Fruit fly (Drosophila melanogaster): ENCODE results near the gene CG7381.

Gene CG7381

DNA sequence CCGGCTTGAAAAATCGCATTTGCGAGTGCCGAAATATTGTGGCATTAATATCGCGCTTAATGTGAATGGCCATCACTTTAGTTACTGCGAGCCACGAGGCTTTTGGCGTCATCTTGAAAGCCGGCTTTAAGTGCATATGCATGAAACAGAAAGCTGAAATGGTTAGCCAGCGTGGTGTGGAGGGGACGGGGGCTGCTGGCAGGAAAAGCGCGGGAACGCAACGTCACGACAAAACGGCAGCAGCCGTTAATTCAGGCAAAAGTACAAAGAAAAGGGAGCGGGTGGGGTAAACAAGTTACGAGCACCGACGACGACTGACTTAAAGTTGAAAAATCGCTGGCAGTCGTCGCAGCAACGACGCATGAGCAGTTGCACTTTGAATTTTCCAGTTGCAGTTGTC lies 38.1 kb upstream of the CG7381 start:
- TF ChIP-seq EcR (GFP tag; optimal IDR thresholded peaks at IDR 0.05) (no peak), CG34367 (tag; optimal IDR thresholded peaks at IDR 0.05) (no peak), CG4496 (GFP tag; IDR thresholded peaks at IDR 0.05) (peak; percentile 10; the same call in 1 of the 3 replicates), Ets98B (GFP tag; IDR thresholded peaks at IDR 0.05) (no peak), CG17806 (tag; optimal IDR thresholded peaks at IDR 0.05) (no peak)

DNA sequence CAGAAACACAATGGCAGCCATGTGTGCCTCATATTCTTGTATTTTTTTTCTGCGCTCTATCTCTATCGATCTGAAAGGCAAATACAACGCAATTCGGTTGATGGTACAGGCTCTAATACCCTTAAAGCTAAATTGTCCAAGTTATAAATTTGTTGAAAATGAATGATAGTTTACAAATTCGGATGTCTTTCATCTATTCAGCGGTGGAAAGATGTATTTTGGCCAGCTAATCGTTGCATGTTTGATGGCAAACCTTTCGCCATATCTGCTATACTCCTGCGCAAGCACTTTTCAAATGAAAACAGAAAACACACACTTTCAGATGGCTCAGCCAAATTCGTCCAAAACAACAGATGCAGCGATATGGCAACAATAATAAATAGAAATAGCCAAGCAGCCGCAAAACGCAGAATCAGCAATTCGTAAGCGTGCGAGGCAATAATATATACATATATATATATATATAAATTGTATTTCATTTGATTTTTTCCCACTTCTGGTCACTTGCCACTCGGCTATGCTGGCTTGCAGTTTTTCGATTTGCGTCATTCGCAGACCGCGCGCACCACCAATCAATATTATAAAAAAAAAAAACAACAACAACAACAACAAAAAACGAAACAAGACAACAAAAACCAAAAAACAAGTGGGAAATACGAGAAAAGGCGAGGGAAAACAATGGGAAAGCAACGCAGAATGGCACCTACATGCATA lies 37.1 kb upstream of the CG7381 start:
- peak; percentile 22 for TF ChIP-seq CG14655 (GFP tag; optimal IDR thresholded peaks at IDR 0.05)
- no peak for TF ChIP-seq Snoo (tag; optimal IDR thresholded peaks at IDR 0.05)
- no peak for TF ChIP-seq CG10348 (GFP tag; IDR thresholded peaks at IDR 0.05)
- TF ChIP-seq fd96Ca (GFP tag; IDR thresholded peaks at IDR 0.05), result peak; percentile 48; the same call in 2 of the 3 replicates
- TF ChIP-seq CG12605 (GFP tag; IDR thresholded peaks at IDR 0.05), result 0 out of 2 replicates have a peak, but pooled peaks have one; percentile 9
- TF ChIP-seq CG4496 (GFP tag; IDR thresholded peaks at IDR 0.05), result peak; percentile 58
- TF ChIP-seq CG32121 (GFP tag; IDR thresholded peaks at IDR 0.05), result peak; percentile 54; the same call in 1 of the 2 replicates
- TF ChIP-seq rn (GFP tag; IDR thresholded peaks at IDR 0.05), result 0 out of 2 replicates have a peak, but pooled peaks have one; percentile 30
- TF ChIP-seq CG8159 (tag; optimal IDR thresholded peaks at IDR 0.05), result no peak
- peak; percentile 34 for TF ChIP-seq Ets98B (GFP tag; IDR thresholded peaks at IDR 0.05)

DNA sequence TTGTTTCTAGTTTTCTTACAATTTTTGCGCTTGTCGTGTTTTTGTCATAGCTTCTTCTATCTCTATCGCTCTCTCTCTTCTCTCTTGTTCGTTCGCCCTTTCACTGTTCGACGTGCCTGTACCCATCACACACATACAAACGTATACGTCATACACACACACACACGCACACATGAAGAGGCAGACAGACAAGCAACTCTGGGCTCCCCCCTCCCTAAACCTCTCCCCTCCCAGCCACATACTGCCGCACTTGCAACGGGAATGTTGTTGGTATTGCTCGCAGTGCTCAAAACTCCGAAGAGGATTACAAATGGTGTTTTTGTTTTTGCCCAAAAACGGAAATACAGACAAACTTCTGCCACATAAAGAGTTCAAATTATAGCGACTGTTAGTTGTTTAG lies 35.7 kb upstream of the CG7381 start:
- peak; percentile 32; the same call in 1 of the 3 replicates for TF ChIP-seq fd96Ca (GFP tag; IDR thresholded peaks at IDR 0.05)
- TF ChIP-seq CG4496 (GFP tag; IDR thresholded peaks at IDR 0.05), result 0 out of 3 replicates have a peak, but pooled peaks have one; percentile 16
- no peak for TF ChIP-seq CG17806 (tag; optimal IDR thresholded peaks at IDR 0.05)
- 0 out of 2 replicates have a peak, but pooled peaks have one; percentile 14 for TF ChIP-seq CG32121 (GFP tag; IDR thresholded peaks at IDR 0.05)
- TF ChIP-seq CG13204 (GFP tag; optimal IDR thresholded peaks at IDR 0.05), result peak; percentile 70
- peak; percentile 18; the same call in 1 of the 2 replicates for TF ChIP-seq CG12605 (GFP tag; IDR thresholded peaks at IDR 0.05)
- TF ChIP-seq D1 (tag; optimal IDR thresholded peaks at IDR 0.05), result no peak
- no peak for TF ChIP-seq CG34367 (tag; optimal IDR thresholded peaks at IDR 0.05)

DNA sequence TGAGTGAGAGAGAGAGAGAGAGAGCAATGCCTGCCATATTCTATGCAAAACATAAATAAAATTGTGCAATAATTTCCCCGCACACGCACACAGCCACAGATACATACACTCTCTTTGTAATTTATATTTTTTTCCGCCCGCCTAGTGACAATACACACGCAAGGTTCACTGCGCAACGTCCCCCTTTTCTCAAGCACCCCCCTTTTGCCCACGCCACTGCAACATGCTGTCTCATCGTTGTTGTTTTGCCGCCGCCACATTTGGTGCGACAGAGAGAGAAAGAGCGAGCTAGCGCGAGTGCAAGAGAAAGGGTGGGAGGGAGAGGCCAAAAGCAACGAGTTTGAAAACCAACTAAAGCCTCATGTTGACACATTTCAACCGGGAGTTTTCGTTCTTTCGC lies 35.1 kb upstream of the CG7381 start:
- TF ChIP-seq CG9948 (tag; optimal IDR thresholded peaks at IDR 0.05), result peak; percentile 47
- TF ChIP-seq Pif1A (GFP tag; optimal IDR thresholded peaks at IDR 0.05), result peak; percentile 75
- TF ChIP-seq CG4496 (GFP tag; IDR thresholded peaks at IDR 0.05), result peak; percentile 91
- peak; percentile 65 for TF ChIP-seq CG15710 (tag; optimal IDR thresholded peaks at IDR 0.05)
- TF ChIP-seq CG8301 (tag; optimal IDR thresholded peaks at IDR 0.05), result peak; percentile 60
- peak; percentile 68 for TF ChIP-seq CG8159 (tag; optimal IDR thresholded peaks at IDR 0.05)
- TF ChIP-seq rn (GFP tag; IDR thresholded peaks at IDR 0.05), result peak; percentile 43; the same call in 1 of the 2 replicates
- peak; percentile 91 for TF ChIP-seq CG32121 (GFP tag; IDR thresholded peaks at IDR 0.05)
- TF ChIP-seq fd96Ca (GFP tag; IDR thresholded peaks at IDR 0.05), result peak; percentile 90
- no peak for TF ChIP-seq CG14655 (GFP tag; optimal IDR thresholded peaks at IDR 0.05)
- TF ChIP-seq CG10348 (GFP tag; IDR thresholded peaks at IDR 0.05), result peak; percentile 48; the same call in 1 of the 2 replicates
- TF ChIP-seq D1 (tag; optimal IDR thresholded peaks at IDR 0.05), result no peak
- TF ChIP-seq CG17806 (tag; optimal IDR thresholded peaks at IDR 0.05), result peak; percentile 56
- TF ChIP-seq Snoo (tag; optimal IDR thresholded peaks at IDR 0.05), result peak; percentile 47
- TF ChIP-seq CG13204 (GFP tag; optimal IDR thresholded peaks at IDR 0.05), result peak; percentile 47
- peak; percentile 89 for TF ChIP-seq Ets98B (GFP tag; IDR thresholded peaks at IDR 0.05)
- peak; percentile 53 for TF ChIP-seq CG34367 (tag; optimal IDR thresholded peaks at IDR 0.05)
- TF ChIP-seq CG12605 (GFP tag; IDR thresholded peaks at IDR 0.05), result peak; percentile 73; the same call in 1 of the 2 replicates
- peak; percentile 58 for TF ChIP-seq gl (tag; optimal IDR thresholded peaks at IDR 0.05)
- TF ChIP-seq Pif1B (GFP tag; optimal IDR thresholded peaks at IDR 0.05), result peak; percentile 63
- peak; percentile 72 for TF ChIP-seq EcR (GFP tag; optimal IDR thresholded peaks at IDR 0.05)

DNA sequence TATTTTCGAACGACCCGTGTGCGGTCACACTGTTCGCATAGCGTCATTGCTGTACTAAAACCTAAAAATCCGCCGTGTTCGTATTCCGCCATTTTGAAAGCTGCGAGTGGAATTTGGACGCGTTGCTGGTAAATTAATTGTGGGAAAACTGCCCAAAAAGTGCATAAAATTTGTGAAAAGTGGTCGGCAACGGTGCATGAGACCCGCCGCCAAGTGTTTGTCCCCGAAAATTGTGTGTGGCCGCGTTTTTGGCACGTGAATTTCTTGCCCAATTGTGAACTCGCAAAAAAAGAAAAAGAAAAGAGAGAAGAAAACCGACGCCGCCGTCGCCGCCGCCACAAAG lies 34.3 kb upstream of the CG7381 start, which contains the start of gene CtBP:
TSS of gene CtBP (plus strand) at position 29 of the 343 bp plus-strand sequence.
- TF ChIP-seq CG15710 (tag; optimal IDR thresholded peaks at IDR 0.05) (no peak), CG12605 (GFP tag; IDR thresholded peaks at IDR 0.05) (peak; percentile 14; the same call in 1 of the 2 replicates), Pif1B (GFP tag; optimal IDR thresholded peaks at IDR 0.05) (no peak), gl (tag; optimal IDR thresholded peaks at IDR 0.05) (no peak), CG32121 (GFP tag; IDR thresholded peaks at IDR 0.05) (no peak), CG4496 (GFP tag; IDR thresholded peaks at IDR 0.05) (peak; percentile 23; the same call in 1 of the 3 replicates), D1 (tag; optimal IDR thresholded peaks at IDR 0.05) (no peak), Ets98B (GFP tag; IDR thresholded peaks at IDR 0.05) (no peak), Pif1A (GFP tag; optimal IDR thresholded peaks at IDR 0.05) (no peak)

DNA sequence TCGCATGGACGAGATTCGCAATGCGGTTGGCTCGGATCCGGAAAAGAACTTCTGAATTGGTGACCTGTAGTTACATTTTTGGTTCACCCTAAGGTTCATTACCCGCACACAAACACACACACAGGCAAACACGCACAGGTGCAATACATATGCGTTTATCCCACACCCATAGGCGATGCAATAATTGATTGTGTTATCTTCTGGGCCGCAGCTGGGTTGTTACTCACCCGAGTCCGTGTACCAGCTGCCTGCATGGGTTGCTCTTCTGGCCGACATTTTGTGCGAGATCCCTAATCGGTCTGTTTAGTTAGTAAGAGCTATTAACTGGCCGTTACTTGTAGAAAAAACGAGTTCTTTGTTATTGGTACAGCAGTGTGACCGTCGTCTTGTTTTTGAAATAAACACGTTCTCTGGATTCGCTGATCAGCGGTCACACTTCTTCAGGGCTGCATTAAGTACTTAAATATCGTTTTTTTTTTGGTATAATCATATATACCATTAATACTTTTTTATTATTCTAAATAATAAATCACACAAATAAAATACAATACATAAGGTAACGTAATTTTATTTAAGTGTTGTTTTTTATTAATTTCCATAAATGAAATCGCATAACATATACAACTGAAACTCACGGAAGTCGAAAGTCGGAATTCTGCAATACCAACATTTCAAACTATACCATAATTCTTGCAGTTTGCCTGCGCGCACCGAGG lies 33.8 kb upstream of the CG7381 start, which contains the start of gene CG8031:
TSS of gene CG8031 (minus strand) at position 406 of the 716 bp plus-strand sequence.
- TF ChIP-seq CG8301 (tag; optimal IDR thresholded peaks at IDR 0.05), result no peak
- peak; percentile 99 for TF ChIP-seq CG8159 (tag; optimal IDR thresholded peaks at IDR 0.05)
- no peak for TF ChIP-seq CG15710 (tag; optimal IDR thresholded peaks at IDR 0.05)
- no peak for TF ChIP-seq CG10348 (GFP tag; IDR thresholded peaks at IDR 0.05)
- TF ChIP-seq CG17806 (tag; optimal IDR thresholded peaks at IDR 0.05), result no peak
- no peak for TF ChIP-seq gl (tag; optimal IDR thresholded peaks at IDR 0.05)
- no peak for TF ChIP-seq Snoo (tag; optimal IDR thresholded peaks at IDR 0.05)
- TF ChIP-seq rn (GFP tag; IDR thresholded peaks at IDR 0.05), result no peak
- peak; percentile 12; the same call in 1 of the 2 replicates for TF ChIP-seq Ets98B (GFP tag; IDR thresholded peaks at IDR 0.05)
- no peak for TF ChIP-seq CG9948 (tag; optimal IDR thresholded peaks at IDR 0.05)
- TF ChIP-seq CG12605 (GFP tag; IDR thresholded peaks at IDR 0.05), result no peak
- peak; percentile 100 for TF ChIP-seq EcR (GFP tag; optimal IDR thresholded peaks at IDR 0.05)
- TF ChIP-seq Pif1A (GFP tag; optimal IDR thresholded peaks at IDR 0.05), result no peak
- TF ChIP-seq CG4496 (GFP tag; IDR thresholded peaks at IDR 0.05), result 0 out of 3 replicates have a peak, but pooled peaks have one; percentile 29
- no peak for TF ChIP-seq CG13204 (GFP tag; optimal IDR thresholded peaks at IDR 0.05)
- TF ChIP-seq D1 (tag; optimal IDR thresholded peaks at IDR 0.05), result no peak
- no peak for TF ChIP-seq CG34367 (tag; optimal IDR thresholded peaks at IDR 0.05)
